Worm (Caenorhabditis elegans) whole organism, L3 larva: Measurements from ENCODE around the gene F41H8.1.
A peak's percentile ranks its signal among the peaks of the same experiment; 100 is the strongest.

Source experiments
- ama-1 ChIP-seq: fragments of 150-350 bp; optimal IDR thresholded peaks from 2 replicates; lab custom pipeline; 2018
- daf-12 ChIP-seq: fragments of 150-350 bp; optimal IDR thresholded peaks from 2 replicates; lab custom pipeline; 2014; ENCODE audit warnings: missing biosample characterization, missing genetic modification reagents, missing genetic modification characterization
- egl-27 ChIP-seq: sonication (generic microtip); optimal IDR thresholded peaks from 4 replicates; lab custom pipeline; 2017; ENCODE audit warnings: missing biosample characterization, missing genetic modification reagents, missing genetic modification characterization
- fkh-10 ChIP-seq: sonication (generic microtip); optimal IDR thresholded peaks from 2 replicates; lab custom pipeline; 2017; ENCODE audit warnings: missing biosample characterization, missing genetic modification reagents, missing genetic modification characterization
- hmg-11 ChIP-seq: sonication (generic microtip); optimal IDR thresholded peaks from 2 replicates; lab custom pipeline; 2016; ENCODE audit warnings: missing genetic modification characterization, missing compliant biosample characterization
- nhr-12 ChIP-seq: fragments of 150-350 bp; optimal IDR thresholded peaks from 2 replicates; lab custom pipeline; 2014; ENCODE audit warnings: missing biosample characterization, missing genetic modification characterization
- nhr-237 ChIP-seq: fragments of 150-350 bp; optimal IDR thresholded peaks from 2 replicates; lab custom pipeline; 2014; ENCODE audit warnings: missing biosample characterization, missing genetic modification characterization
- pha-4 ChIP-seq: fragments of 150-350 bp; optimal IDR thresholded peaks from 2 replicates; lab custom pipeline; 2014; ENCODE audit warnings: missing biosample characterization, missing genetic modification reagents, missing genetic modification characterization
- snpc-4 ChIP-seq: fragments of 150-350 bp; optimal IDR thresholded peaks from 2 replicates; lab custom pipeline; 2014; ENCODE audit warnings: missing biosample characterization, missing genetic modification characterization

- TF ChIP-seq nhr-237 (tag; lab: Kevin White, UChicago), result no peak
- no peak for TF ChIP-seq pha-4 (tag; lab: Kevin White, UChicago)
- TF ChIP-seq hmg-11, result peak; percentile 23
- no peak for TF ChIP-seq daf-12
- peak; percentile 30 for TF ChIP-seq fkh-10 (GFP tag; lab: Kevin White, UChicago)
- TF ChIP-seq ama-1 (lab: Kevin White, UChicago), result no peak
- TF ChIP-seq nhr-12 (tag; lab: Kevin White, UChicago), result no peak
- TF ChIP-seq egl-27 (tag; lab: Kevin White, UChicago), result no peak
- no peak for TF ChIP-seq snpc-4
Measured at ce11 chrV:810281-810862, 23.1 kb upstream of the F41H8.1 start, which contains the start of gene R13D11.4.
